Fruit fly (Drosophila melanogaster) whole organism, prepupa: ENCODE data around the gene CG46397.

Experiments used
- Blimp-1 ChIP-seq: fragments of 200-800 bp; sonication (Bioruptor generic); optimal IDR thresholded peaks from 3 replicates; lab custom pipeline; 2017; ENCODE audit warnings: missing biosample characterization, missing genetic modification characterization, mild to moderate bottlenecking, moderate library complexity, missing genetic modification reagents
- CG10631 ChIP-seq: fragments of 200-800 bp; sonication (Bioruptor generic); optimal IDR thresholded peaks from 2 replicates; lab custom pipeline; 2016; ENCODE audit warnings: missing biosample characterization, missing genetic modification characterization
- CG11294 ChIP-seq: fragments of 200-800 bp; sonication (Bioruptor generic); IDR thresholded peaks from 2 replicates; pipeline ENCODE4 v1.3.6; 2022; ENCODE audit warnings: missing biosample characterization, missing genetic modification characterization
- CG11762 ChIP-seq: fragments of 200-800 bp; sonication (Bioruptor generic); optimal IDR thresholded peaks from 3 replicates; lab custom pipeline; 2016; ENCODE audit warnings: missing biosample characterization, missing genetic modification characterization; ENCODE audit not compliant: insufficient read depth
- CG15336 ChIP-seq: fragments of 200-800 bp; sonication (Bioruptor generic); IDR thresholded peaks from 2 replicates; pipeline ENCODE4 v1.3.6; 2022; ENCODE audit warnings: missing biosample characterization, missing genetic modification characterization
- CG1621 ChIP-seq: fragments of 200-800 bp; sonication (Bioruptor generic); optimal IDR thresholded peaks from 3 replicates; lab custom pipeline; 2018; ENCODE audit warnings: missing biosample characterization, mild to moderate bottlenecking, missing genetic modification characterization
- CG16779 ChIP-seq: fragments of 200-800 bp; sonication (Bioruptor generic); optimal IDR thresholded peaks from 3 replicates; lab custom pipeline; 2017; ENCODE audit warnings: missing biosample characterization, mild to moderate bottlenecking, missing genetic modification characterization
- CG3032 ChIP-seq: fragments of 200-800 bp; optimal IDR thresholded peaks from 2 replicates; lab custom pipeline; 2019; ENCODE audit warnings: missing biosample characterization, mild to moderate bottlenecking, missing genetic modification characterization, moderate library complexity
- CG31627 ChIP-seq: fragments of 200-800 bp; sonication (Bioruptor generic); optimal IDR thresholded peaks from 3 replicates; lab custom pipeline; 2016; ENCODE audit warnings: missing biosample characterization, missing genetic modification characterization
- CG34406 ChIP-seq: fragments of 200-800 bp; sonication (Bioruptor generic); optimal IDR thresholded peaks from 3 replicates; lab custom pipeline; 2016; ENCODE audit warnings: missing biosample characterization, missing genetic modification characterization
- CG4318 ChIP-seq: fragments of 200-800 bp; sonication (Bioruptor generic); optimal IDR thresholded peaks from 3 replicates; lab custom pipeline; 2017; ENCODE audit warnings: missing biosample characterization, mild to moderate bottlenecking, missing genetic modification characterization
- CG6163 ChIP-seq: fragments of 200-800 bp; sonication (Bioruptor generic); IDR thresholded peaks from 3 replicates; pipeline ENCODE4 v1.3.6; 2022; ENCODE audit warnings: missing biosample characterization, missing genetic modification characterization
- CG6276 ChIP-seq: fragments of 200-800 bp; sonication (Bioruptor generic); optimal IDR thresholded peaks from 2 replicates; lab custom pipeline; 2017; ENCODE audit warnings: missing biosample characterization, mild to moderate bottlenecking, missing genetic modification characterization
- CG6792 ChIP-seq: fragments of 200-800 bp; sonication (Bioruptor generic); optimal IDR thresholded peaks from 3 replicates; lab custom pipeline; 2016; ENCODE audit warnings: missing biosample characterization, missing genetic modification characterization
- CG6808 ChIP-seq: fragments of 200-800 bp; sonication (Bioruptor generic); optimal IDR thresholded peaks from 3 replicates; lab custom pipeline; 2017; ENCODE audit warnings: missing biosample characterization, missing genetic modification characterization, mild to moderate bottlenecking, moderate library complexity, missing genetic modification reagents
- CG8119 ChIP-seq: fragments of 200-800 bp; sonication (Bioruptor generic); IDR thresholded peaks from 3 replicates; pipeline ENCODE4 v1.3.6; 2022; ENCODE audit warnings: missing biosample characterization, missing genetic modification characterization
- CG8319 ChIP-seq: fragments of 200-800 bp; sonication (Bioruptor generic); optimal IDR thresholded peaks from 3 replicates; lab custom pipeline; 2016; ENCODE audit warnings: missing biosample characterization, missing genetic modification characterization
- CG8632 ChIP-seq: fragments of 200-800 bp; sonication (Bioruptor generic); optimal IDR thresholded peaks from 3 replicates; lab custom pipeline; 2016; ENCODE audit warnings: missing biosample characterization, missing genetic modification characterization
- CG9139 ChIP-seq: fragments of 200-800 bp; sonication (Bioruptor generic); optimal IDR thresholded peaks from 3 replicates; lab custom pipeline; 2017; ENCODE audit warnings: missing biosample characterization, mild to moderate bottlenecking, missing genetic modification characterization
- Eip75B ChIP-seq: fragments of 200-800 bp; sonication (Bioruptor generic); optimal IDR thresholded peaks from 3 replicates; lab custom pipeline; 2016; ENCODE audit warnings: missing biosample characterization, missing genetic modification characterization
- Eip78C ChIP-seq: fragments of 200-800 bp; sonication (Bioruptor generic); peaks from one replicate; lab custom pipeline; 2016; ENCODE audit warnings: missing biosample characterization, missing genetic modification characterization
- Eip93F ChIP-seq: fragments of 200-800 bp; sonication (Bioruptor generic); optimal IDR thresholded peaks from 2 replicates; lab custom pipeline; 2016; ENCODE audit warnings: missing biosample characterization, mild to moderate bottlenecking, missing genetic modification characterization
- Ets21C ChIP-seq: fragments of 200-800 bp; sonication (Bioruptor generic); optimal IDR thresholded peaks from 3 replicates; lab custom pipeline; 2016; ENCODE audit warnings: missing biosample characterization, missing genetic modification characterization
- Hr38 ChIP-seq: sonication (Bioruptor generic); optimal IDR thresholded peaks from 2 replicates; lab custom pipeline; 2016; ENCODE audit warnings: missing biosample characterization, missing genetic modification characterization
- Hr39 ChIP-seq: fragments of 200-800 bp; sonication (Bioruptor generic); optimal IDR thresholded peaks from 2 replicates; lab custom pipeline; 2016; ENCODE audit warnings: missing biosample characterization, missing genetic modification characterization
- Lpt ChIP-seq: fragments of 200-800 bp; sonication (Bioruptor generic); optimal IDR thresholded peaks from 3 replicates; lab custom pipeline; 2016; ENCODE audit warnings: missing biosample characterization, missing genetic modification characterization
- Met ChIP-seq: fragments of 200-800 bp; sonication (Bioruptor generic); optimal IDR thresholded peaks from 3 replicates; lab custom pipeline; 2016; ENCODE audit warnings: missing biosample characterization, missing genetic modification characterization
- OdsH ChIP-seq: fragments of 200-800 bp; sonication (Bioruptor generic); optimal IDR thresholded peaks from 3 replicates; lab custom pipeline; 2016; ENCODE audit warnings: missing biosample characterization, missing genetic modification characterization
- Sox102F ChIP-seq: fragments of 200-800 bp; sonication (Bioruptor generic); optimal IDR thresholded peaks from 2 replicates; lab custom pipeline; 2016; ENCODE audit warnings: missing biosample characterization, mild to moderate bottlenecking, missing genetic modification characterization
- Sox14 ChIP-seq: fragments of 200-800 bp; sonication (Bioruptor generic); optimal IDR thresholded peaks from 3 replicates; lab custom pipeline; 2016; ENCODE audit warnings: missing biosample characterization, missing genetic modification characterization
- Sox15 ChIP-seq: fragments of 200-800 bp; sonication (Bioruptor generic); optimal IDR thresholded peaks from 3 replicates; lab custom pipeline; 2016; ENCODE audit warnings: missing biosample characterization, missing genetic modification characterization
- achi ChIP-seq: fragments of 200-800 bp; sonication (Bioruptor generic); optimal IDR thresholded peaks from 3 replicates; lab custom pipeline; 2016; ENCODE audit warnings: missing biosample characterization, missing genetic modification characterization
- acj6 ChIP-seq: fragments of 200-800 bp; sonication (Bioruptor generic); optimal IDR thresholded peaks from 3 replicates; lab custom pipeline; 2016; ENCODE audit warnings: missing biosample characterization, missing genetic modification characterization
- cyc ChIP-seq: fragments of 200-800 bp; sonication (Bioruptor generic); optimal IDR thresholded peaks from 3 replicates; lab custom pipeline; 2016; ENCODE audit warnings: missing biosample characterization, missing genetic modification characterization
- dac ChIP-seq: fragments of 200-800 bp; sonication (Bioruptor generic); optimal IDR thresholded peaks from 2 replicates; lab custom pipeline; 2017; ENCODE audit warnings: missing biosample characterization, mild to moderate bottlenecking, missing genetic modification characterization
- dsx ChIP-seq: fragments of 200-800 bp; optimal IDR thresholded peaks from 3 replicates; lab custom pipeline; 2019; ENCODE audit warnings: missing biosample characterization, mild to moderate bottlenecking, missing genetic modification characterization, moderate library complexity; ENCODE audit not compliant: poor library complexity, severe bottlenecking
- eg ChIP-seq: fragments of 200-800 bp; sonication (Bioruptor generic); IDR thresholded peaks from 3 replicates; pipeline ENCODE4 v1.3.6; 2022; ENCODE audit warnings: missing biosample characterization, missing genetic modification characterization
- esn ChIP-seq: fragments of 200-800 bp; sonication (Bioruptor generic); optimal IDR thresholded peaks from 2 replicates; lab custom pipeline; 2016; ENCODE audit warnings: missing biosample characterization, mild to moderate bottlenecking, missing genetic modification characterization, moderate library complexity
- fd85E ChIP-seq: fragments of 200-800 bp; sonication (Bioruptor generic); optimal IDR thresholded peaks from 3 replicates; lab custom pipeline; 2016; ENCODE audit warnings: missing biosample characterization, missing genetic modification characterization
- fkh ChIP-seq: fragments of 200-800 bp; sonication (Bioruptor generic); optimal IDR thresholded peaks from 3 replicates; lab custom pipeline; 2017; ENCODE audit warnings: missing biosample characterization, mild to moderate bottlenecking, missing genetic modification characterization, moderate library complexity
- lz ChIP-seq: fragments of 200-800 bp; sonication (Bioruptor generic); optimal IDR thresholded peaks from 3 replicates; lab custom pipeline; 2016; ENCODE audit warnings: missing biosample characterization, missing genetic modification characterization
- net ChIP-seq: fragments of 200-800 bp; sonication (Bioruptor generic); optimal IDR thresholded peaks from 3 replicates; lab custom pipeline; 2016; ENCODE audit warnings: missing biosample characterization, missing genetic modification characterization
- pdm3 ChIP-seq: fragments of 200-800 bp; sonication (Bioruptor generic); optimal IDR thresholded peaks from 3 replicates; lab custom pipeline; 2016; ENCODE audit warnings: missing biosample characterization, missing genetic modification characterization
- spab ChIP-seq: fragments of 200-800 bp; sonication (Bioruptor generic); optimal IDR thresholded peaks from 2 replicates; lab custom pipeline; 2017; ENCODE audit warnings: missing biosample characterization, mild to moderate bottlenecking, missing genetic modification characterization, missing genetic modification reagents
- ss ChIP-seq, 2 experiments: fragments of 200-800 bp; sonication (Bioruptor generic); optimal IDR thresholded peaks; 2 replicates in 1 of 2; 3 replicates in 1 of 2; lab custom pipeline; 2017 to 2018; ENCODE audit warnings: mild to moderate bottlenecking in 2 of 2, missing biosample characterization in 2 of 2, missing genetic modification characterization in 2 of 2, moderate library complexity in 1 of 2
- svp ChIP-seq: fragments of 200-800 bp; sonication (Bioruptor generic); peaks from one replicate; lab custom pipeline; 2016; ENCODE audit warnings: missing biosample characterization, missing genetic modification characterization
- topi ChIP-seq: fragments of 200-800 bp; sonication (Bioruptor generic); optimal IDR thresholded peaks from 3 replicates; lab custom pipeline; 2016; ENCODE audit warnings: missing biosample characterization, missing genetic modification characterization

CG46397 gene

DNA sequence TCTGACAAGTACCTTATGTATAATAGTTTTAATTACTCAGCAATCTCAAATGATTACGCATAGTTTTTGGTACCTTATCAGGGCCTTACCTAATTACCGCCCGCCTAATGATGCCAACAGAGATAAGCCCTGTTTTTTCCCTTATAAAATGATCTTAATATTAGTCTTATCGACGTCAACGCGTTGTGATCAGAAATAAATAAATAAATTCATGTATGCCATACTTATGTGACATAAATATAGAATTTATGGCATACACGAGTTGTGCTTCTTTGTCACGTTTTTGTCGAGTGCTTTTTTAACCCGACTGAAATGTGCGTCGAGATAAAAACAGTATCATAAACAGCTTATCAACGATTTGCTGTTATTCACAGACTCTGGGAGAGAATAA, 9.3 kb downstream of the CG46397 start:
- TF ChIP-seq svp: peak; percentile 53
- TF ChIP-seq CG31627 (GFP tag; lab: Kevin White, UChicago): no peak
- TF ChIP-seq dsx (GFP tag; lab: Kevin White, UChicago): no peak
- TF ChIP-seq Eip78C: peak; percentile 25
- TF ChIP-seq, all 60 proteins: peak for 2

dm6 chr2L:8957152-8957551, 10.1 kb downstream of the CG46397 start:
- TF ChIP-seq CG3032 (tag; lab: Kevin White, UChicago) (no peak), Eip75B (no peak), CG8119 (no peak), topi (GFP tag; lab: Kevin White, UChicago) (no peak), CG16779 (tag; lab: Kevin White, UChicago) (no peak), eg (no peak), CG6163 (GFP tag; lab: Robert Waterston, UW) (no peak), CG6276 (no peak), fkh (GFP tag; lab: Kevin White, UChicago) (no peak), Met (no peak), CG1621 (tag; lab: Kevin White, UChicago) (no peak)

DNA sequence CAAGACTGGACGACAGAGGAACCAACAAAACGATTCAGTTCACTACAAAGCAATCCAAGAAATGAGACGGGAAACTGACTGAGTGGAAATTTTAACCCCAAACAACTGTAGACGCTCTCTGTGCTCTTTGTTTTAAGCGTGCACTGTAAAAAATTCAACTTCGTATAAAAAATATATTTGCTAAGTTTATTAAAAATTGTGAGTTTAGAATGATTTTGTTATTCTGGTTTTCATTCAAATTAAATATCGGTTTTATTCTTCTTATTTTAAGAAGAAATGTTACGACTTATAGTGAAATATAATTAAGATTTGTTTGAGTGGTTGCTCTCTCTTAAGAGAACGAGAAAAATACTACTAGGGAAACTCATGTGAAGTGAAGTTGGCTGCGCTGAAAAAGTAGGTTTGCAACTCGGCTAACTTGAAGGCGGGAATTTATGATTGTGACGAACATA, 11.0 kb downstream of the CG46397 start:
- TF ChIP-seq CG6792 (GFP tag; lab: Kevin White, UChicago) (peak; percentile 80), CG8632 (GFP tag; lab: Kevin White, UChicago) (peak; percentile 75), CG4318 (GFP tag; lab: Kevin White, UChicago) (peak; percentile 69), svp (peak; percentile 89), CG6808 (GFP tag; lab: Kevin White, UChicago) (peak; percentile 60), Lpt (GFP tag; lab: Kevin White, UChicago) (peak; percentile 75), Sox15 (GFP tag; lab: Kevin White, UChicago) (peak; percentile 61), cyc (GFP tag; lab: Kevin White, UChicago) (peak; percentile 60), Sox14 (GFP tag; lab: Kevin White, UChicago) (peak; percentile 96), CG31627 (GFP tag; lab: Kevin White, UChicago) (peak; percentile 66), dac (GFP tag; lab: Kevin White, UChicago) (peak; percentile 87), Sox102F (peak; percentile 86), CG8119 (peak; percentile 99), Hr38 (GFP tag; lab: Kevin White, UChicago) (no peak), acj6 (GFP tag; lab: Kevin White, UChicago) (peak; percentile 82), CG11294 (GFP tag; lab: Robert Waterston, UW) (peak; percentile 94), CG16779 (tag; lab: Kevin White, UChicago) (peak; percentile 87), CG34406 (GFP tag; lab: Kevin White, UChicago) (peak; percentile 78), Eip78C (peak; percentile 96), ss (GFP tag; optimal IDR thresholded peaks at IDR 0.05; lab: Kevin White, UChicago) (peak in 1 of 2 experiments; percentile 33), spab (GFP tag; lab: Kevin White, UChicago) (peak; percentile 61), CG6163 (GFP tag; lab: Robert Waterston, UW) (peak; percentile 98), net (GFP tag; lab: Kevin White, UChicago) (peak; percentile 95), lz (GFP tag; lab: Kevin White, UChicago) (peak; percentile 91), esn (GFP tag; lab: Kevin White, UChicago) (no peak), achi (GFP tag; lab: Kevin White, UChicago) (peak; percentile 89), Ets21C (peak; percentile 43), topi (GFP tag; lab: Kevin White, UChicago) (peak; percentile 74), Eip93F (GFP tag; lab: Kevin White, UChicago) (no peak), pdm3 (GFP tag; lab: Kevin White, UChicago) (peak; percentile 91), Hr39 (GFP tag; lab: Kevin White, UChicago) (peak; percentile 78), CG6276 (peak; percentile 93), Blimp-1 (GFP tag; lab: Kevin White, UChicago) (no peak), eg (peak; percentile 98), CG9139 (GFP tag; lab: Kevin White, UChicago) (peak; percentile 54), CG8319 (peak; percentile 57), CG10631 (GFP tag; lab: Kevin White, UChicago) (peak; percentile 95), fd85E (no peak), CG1621 (tag; lab: Kevin White, UChicago) (no peak), Met (peak; percentile 91), CG11762 (GFP tag; lab: Kevin White, UChicago) (peak; percentile 54), CG15336 (peak; percentile 99), OdsH (GFP tag; lab: Kevin White, UChicago) (peak; percentile 89)
